Fruit fly (Drosophila melanogaster): ENCODE results near the gene Pglym78.
A peak's percentile ranks its signal among the peaks of the same experiment; 100 is the strongest.

Pglym78 gene

DNA sequence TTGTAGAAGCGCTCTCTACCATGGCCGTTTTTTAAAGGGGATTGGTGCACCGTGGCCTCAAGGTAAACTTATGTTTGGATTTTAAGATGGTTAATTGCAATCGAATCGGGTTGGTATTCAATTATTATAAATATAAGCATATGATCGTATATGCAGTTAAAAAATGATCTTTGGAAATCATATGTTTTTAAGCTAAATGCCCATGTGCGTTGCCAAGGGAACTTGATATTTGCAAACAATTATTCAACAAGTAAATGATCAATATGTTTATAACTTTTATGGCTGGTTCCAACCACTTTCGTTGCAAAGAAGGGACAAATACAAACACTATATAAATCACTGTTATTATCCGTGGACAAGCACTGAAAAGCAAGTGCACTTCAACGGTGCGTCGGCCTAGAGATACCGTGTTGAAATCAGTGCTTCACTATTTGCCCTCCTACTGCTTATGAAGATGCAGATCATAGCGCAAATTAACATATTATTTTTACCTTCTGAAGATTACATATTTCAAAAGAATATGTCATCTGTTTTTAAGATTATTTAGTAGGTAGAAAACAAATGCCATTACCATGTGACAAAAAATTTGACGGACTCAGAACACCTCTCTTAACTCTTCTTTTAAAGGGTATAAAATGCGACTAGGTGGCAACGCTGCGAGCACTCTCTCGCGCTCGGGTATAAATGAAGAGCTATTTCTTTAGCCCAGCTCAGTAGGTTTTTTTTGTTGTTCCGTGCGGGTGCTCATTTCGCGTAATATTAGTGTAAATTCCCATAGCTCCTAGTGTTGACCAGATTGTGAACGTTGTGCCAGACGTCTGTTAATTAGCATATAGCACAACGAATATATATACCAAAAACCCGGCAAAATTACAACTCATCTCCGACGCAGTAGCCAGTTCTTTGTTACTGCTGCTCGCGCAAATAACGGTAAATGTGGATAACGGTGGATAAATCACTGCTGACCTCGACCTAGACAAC, 9.7 kb downstream of the Pglym78 start, which contains the start of gene rdog (continued):
- peak; percentile 82 for TF ChIP-seq Kr (GFP tag; optimal IDR thresholded peaks at IDR 0.05)
- no peak for TF ChIP-seq crol (GFP tag; IDR thresholded peaks at IDR 0.05)
- TF ChIP-seq sqz (GFP tag; optimal IDR thresholded peaks at IDR 0.05) = peak; percentile 38
- no peak for TF ChIP-seq CG11696 (GFP tag; IDR thresholded peaks at IDR 0.05)
- TF ChIP-seq CG10543 (GFP tag; optimal IDR thresholded peaks at IDR 0.05) = peak; percentile 87
- TF ChIP-seq sens (GFP tag) = peak; percentile 98
- TF ChIP-seq Sox102F (GFP tag; optimal IDR thresholded peaks at IDR 0.05) = peak; percentile 63
- TF ChIP-seq sd (tag; optimal IDR thresholded peaks at IDR 0.05) = peak; percentile 48
- TF ChIP-seq Lpt (GFP tag; optimal IDR thresholded peaks at IDR 0.05) = no peak
- TF ChIP-seq CG11398 (GFP tag; optimal IDR thresholded peaks at IDR 0.05) = peak; percentile 72
- TF ChIP-seq ssp (GFP tag; IDR thresholded peaks at IDR 0.05) = peak; percentile 51; the same call in 1 of the 2 replicates
- TF ChIP-seq HLHmδ (GFP tag; optimal IDR thresholded peaks at IDR 0.05) = no peak
- peak; percentile 81 for TF ChIP-seq Meics (GFP tag; optimal IDR thresholded peaks at IDR 0.05)
- no peak for TF ChIP-seq CG7372 (GFP tag; IDR thresholded peaks at IDR 0.05)
- TF ChIP-seq CG4424 (GFP tag; optimal IDR thresholded peaks at IDR 0.05) = peak; percentile 88
- TF ChIP-seq ems (GFP tag; optimal IDR thresholded peaks at IDR 0.05) = peak; percentile 24
- TF ChIP-seq Dll (GFP tag; IDR thresholded peaks at IDR 0.05; ENCODE audit: partially characterized antibody) = no peak
- peak; percentile 87 for TF ChIP-seq CG2678 (tag; optimal IDR thresholded peaks at IDR 0.05)
- peak; percentile 57 for TF ChIP-seq CG5180 (GFP tag; optimal IDR thresholded peaks at IDR 0.05)
- TF ChIP-seq row (GFP tag; IDR thresholded peaks at IDR 0.05) = peak; percentile 100
- peak; percentile 72 for TF ChIP-seq CG6854 (GFP tag; optimal IDR thresholded peaks at IDR 0.05)
- peak; percentile 56 for TF ChIP-seq wdn (GFP tag; IDR thresholded peaks at IDR 0.05)
- TF ChIP-seq E2f2 (GFP tag; IDR thresholded peaks at IDR 0.05) = peak; percentile 43; the same call in 1 of the 2 replicates
- peak; percentile 85 for TF ChIP-seq tin (GFP tag; optimal IDR thresholded peaks at IDR 0.05)
- peak; percentile 49 for TF ChIP-seq lbe (GFP tag; optimal IDR thresholded peaks at IDR 0.05)
- no peak for TF ChIP-seq sc (optimal IDR thresholded peaks at IDR 0.05)
- TF ChIP-seq sc (GFP tag; optimal IDR thresholded peaks at IDR 0.05) = peak; percentile 62
- TF ChIP-seq wor (GFP tag; IDR thresholded peaks at IDR 0.05) = no peak; the same call in 1 of the 2 replicates
- 0 out of 3 replicates have a peak, but pooled peaks have one; percentile 17 for TF ChIP-seq H15 (GFP tag; IDR thresholded peaks at IDR 0.05)
- TF ChIP-seq Bdp1 (GFP tag; optimal IDR thresholded peaks at IDR 0.05) = peak; percentile 71
- no peak; the same call in 1 of the 2 replicates for TF ChIP-seq Drgx (GFP tag; IDR thresholded peaks at IDR 0.05)
- TF ChIP-seq CG15696 (tag; optimal IDR thresholded peaks at IDR 0.05) = peak; percentile 77
- TF ChIP-seq HmgZ (tag; optimal IDR thresholded peaks at IDR 0.05) = peak; percentile 81
- TF ChIP-seq CG7987 (GFP tag; optimal IDR thresholded peaks at IDR 0.05) = peak; percentile 46
- peak; percentile 65 for TF ChIP-seq Bteb2 (GFP tag; optimal IDR thresholded peaks at IDR 0.05)
- TF ChIP-seq yki (optimal IDR thresholded peaks at IDR 0.05) = peak; percentile 5
- peak; percentile 68 for TF ChIP-seq Mes4 (GFP tag; optimal IDR thresholded peaks at IDR 0.05)
- TF ChIP-seq CG8478 (optimal IDR thresholded peaks at IDR 0.05) = no peak
- peak; percentile 73 for TF ChIP-seq CG18619 (GFP tag; optimal IDR thresholded peaks at IDR 0.05)
- peak; percentile 53 for TF ChIP-seq HLH3B (GFP tag; IDR thresholded peaks at IDR 0.05)
- TF ChIP-seq CG5953 (GFP tag; IDR thresholded peaks at IDR 0.05) = peak; percentile 63
- TF ChIP-seq CG12769 (tag; optimal IDR thresholded peaks at IDR 0.05) = peak; percentile 77
- peak; percentile 68 for TF ChIP-seq org-1 (GFP tag; optimal IDR thresholded peaks at IDR 0.05)
- peak; percentile 83 for TF ChIP-seq Oli (tag; optimal IDR thresholded peaks at IDR 0.05)
- TF ChIP-seq klu (GFP tag; IDR thresholded peaks at IDR 0.05) = peak; percentile 68; the same call in 1 of the 2 replicates
- TF ChIP-seq CG14014 (GFP tag; IDR thresholded peaks at IDR 0.05) = peak; percentile 40; the same call in 1 of the 2 replicates
- TF ChIP-seq hb (GFP tag; IDR thresholded peaks at IDR 0.05; ENCODE audit: partially characterized antibody) = no peak
- TF ChIP-seq h (optimal IDR thresholded peaks at IDR 0.05) = no peak
- no peak for TF ChIP-seq CG32772 (GFP tag; IDR thresholded peaks at IDR 0.05)
- peak; percentile 40; the same call in 1 of the 2 replicates for TF ChIP-seq NFAT (GFP tag; IDR thresholded peaks at IDR 0.05)

All from whole organism, embryonic.